In genomic region chr3R:17085029-17085807, dm6 we compare ENCODE assay signal across 1 fruit fly cellular context.
TF ChIP-seq lines count a peak whose summit lies in the region.

GckIII (plus strand) TSS chr3R:17085513.

TF ChIP-seq in whole organism, embryonic, 481 proteins besides CTCF, POLR2A, EP300 and RAD21 (continued from another document):
- TF ChIP-seq CG2712 (tag; optimal IDR thresholded peaks at IDR 0.05; lab: Kevin White, UChicago), result peak; percentile 42
- peak; percentile 66 for TF ChIP-seq vnd (GFP tag; IDR thresholded peaks at IDR 0.05; lab: Robert Waterston, UW; ENCODE audit: partially characterized antibody)
- TF ChIP-seq CG10267 (tag; optimal IDR thresholded peaks at IDR 0.05; lab: Kevin White, UChicago), result peak; percentile 55
- peak; percentile 2 for TF ChIP-seq nmo (GFP tag; optimal IDR thresholded peaks at IDR 0.05; lab: Kevin White, UChicago)
- peak; percentile 50 for TF ChIP-seq Sry-δ (GFP tag; optimal IDR thresholded peaks at IDR 0.05; lab: Kevin White, UChicago)
- TF ChIP-seq ato (GFP tag; IDR thresholded peaks at IDR 0.05; lab: Robert Waterston, UW; ENCODE audit: partially characterized antibody), result peak; percentile 37
- TF ChIP-seq cad (GFP tag; optimal IDR thresholded peaks at IDR 0.05; lab: Kevin White, UChicago), result no peak
- peak; percentile 17 for TF ChIP-seq CG17359 (tag; optimal IDR thresholded peaks at IDR 0.05; lab: Kevin White, UChicago)
- TF ChIP-seq CG3838 (GFP tag; optimal IDR thresholded peaks at IDR 0.05; lab: Kevin White, UChicago), result no peak
- TF ChIP-seq CG14710 (tag; optimal IDR thresholded peaks at IDR 0.05; lab: Kevin White, UChicago), result peak; percentile 62
- TF ChIP-seq Eip74EF (GFP tag; optimal IDR thresholded peaks at IDR 0.05; lab: Kevin White, UChicago), result no peak
- TF ChIP-seq rib (GFP tag; IDR thresholded peaks at IDR 0.05; lab: Robert Waterston, UW), result no peak
- peak; percentile 54 for TF ChIP-seq MBD-R2 (GFP tag; IDR thresholded peaks at IDR 0.05; lab: Robert Waterston, UW)
- peak; percentile 87 for TF ChIP-seq mld (GFP tag; IDR thresholded peaks at IDR 0.05; lab: Robert Waterston, UW; ENCODE audit: partially characterized antibody)
- TF ChIP-seq Kr (GFP tag; optimal IDR thresholded peaks at IDR 0.05; lab: Kevin White, UChicago), result no peak
- peak; percentile 19 for TF ChIP-seq phol (tag; optimal IDR thresholded peaks at IDR 0.05; lab: Kevin White, UChicago)
- no peak for TF ChIP-seq CG4707 (GFP tag; optimal IDR thresholded peaks at IDR 0.05; lab: Kevin White, UChicago)
- TF ChIP-seq bbx (GFP tag; IDR thresholded peaks at IDR 0.05; lab: Robert Waterston, UW; ENCODE audit: partially characterized antibody), result peak; percentile 86
- TF ChIP-seq Xbp1 (GFP tag; optimal IDR thresholded peaks at IDR 0.05; lab: Kevin White, UChicago), result no peak
- no peak for TF ChIP-seq CG11695 (GFP tag; IDR thresholded peaks at IDR 0.05; lab: Robert Waterston, UW)
- no peak for TF ChIP-seq ara (GFP tag; IDR thresholded peaks at IDR 0.05; lab: Robert Waterston, UW)
- TF ChIP-seq CG14860 (GFP tag; IDR thresholded peaks at IDR 0.05; lab: Robert Waterston, UW; ENCODE audit: partially characterized antibody), result peak; percentile 83
- peak; percentile 54 for TF ChIP-seq Med (GFP tag; lab: Kevin White, UChicago)
- no peak for TF ChIP-seq gcm2 (GFP tag; optimal IDR thresholded peaks at IDR 0.05; lab: Kevin White, UChicago)
- TF ChIP-seq CG30020 (tag; optimal IDR thresholded peaks at IDR 0.05; lab: Kevin White, UChicago), result peak; percentile 16
- TF ChIP-seq CG42726 (GFP tag; IDR thresholded peaks at IDR 0.05; lab: Robert Waterston, UW; ENCODE audit: partially characterized antibody), result peak; percentile 73; the same call in 1 of the 2 replicates
- TF ChIP-seq CG9609 (GFP tag; optimal IDR thresholded peaks at IDR 0.05; lab: Kevin White, UChicago), result no peak
- TF ChIP-seq CG12391 (tag; optimal IDR thresholded peaks at IDR 0.05; lab: Kevin White, UChicago), result peak; percentile 26
- TF ChIP-seq CG15514 (GFP tag; optimal IDR thresholded peaks at IDR 0.05; lab: Kevin White, UChicago), result peak; percentile 24
- TF ChIP-seq CG7963 (GFP tag; IDR thresholded peaks at IDR 0.05; lab: Robert Waterston, UW; ENCODE audit: partially characterized antibody), result peak; percentile 59; the same call in 2 of the 3 replicates
- TF ChIP-seq CG13287 (GFP tag; IDR thresholded peaks at IDR 0.05; lab: Robert Waterston, UW; ENCODE audit: partially characterized antibody), result peak; percentile 87
- TF ChIP-seq Bgb (GFP tag; IDR thresholded peaks at IDR 0.05; lab: Robert Waterston, UW; ENCODE audit: partially characterized antibody), result peak; percentile 86
- peak; percentile 5 for TF ChIP-seq CoRest (tag; optimal IDR thresholded peaks at IDR 0.05; lab: Kevin White, UChicago)
- TF ChIP-seq BEAF-32 (GFP tag; optimal IDR thresholded peaks at IDR 0.05; lab: Kevin White, UChicago), result peak; percentile 74
- TF ChIP-seq corto (GFP tag; optimal IDR thresholded peaks at IDR 0.05; lab: Kevin White, UChicago), result no peak
- no peak for TF ChIP-seq tap (tag; optimal IDR thresholded peaks at IDR 0.05; lab: Kevin White, UChicago)
- TF ChIP-seq CG10979 (tag; optimal IDR thresholded peaks at IDR 0.05; lab: Kevin White, UChicago), result peak; percentile 2
- TF ChIP-seq knrl (GFP tag; IDR thresholded peaks at IDR 0.05; lab: Robert Waterston, UW; ENCODE audit: partially characterized antibody), result peak; percentile 72; the same call in 2 of the 3 replicates
- 0 out of 3 replicates have a peak, but pooled peaks have one; percentile 17 for TF ChIP-seq row (GFP tag; IDR thresholded peaks at IDR 0.05; lab: Robert Waterston, UW)
- peak; percentile 83; the same call in 2 of the 3 replicates for TF ChIP-seq CG11560 (tag; IDR thresholded peaks at IDR 0.05; lab: Robert Waterston, UW)
- no peak for TF ChIP-seq dysf (GFP tag; IDR thresholded peaks at IDR 0.05; lab: Robert Waterston, UW)
- TF ChIP-seq CG1792 (GFP tag; optimal IDR thresholded peaks at IDR 0.05; lab: Kevin White, UChicago), result no peak
- TF ChIP-seq grn (GFP tag; optimal IDR thresholded peaks at IDR 0.05; lab: Kevin White, UChicago), result peak; percentile 86
- peak in 1 of 2 experiments; percentile 11 for TF ChIP-seq Pdp1 (GFP tag; optimal IDR thresholded peaks at IDR 0.05; lab: Kevin White, UChicago)
- peak; percentile 89 for TF ChIP-seq Scr (GFP tag; IDR thresholded peaks at IDR 0.05; lab: Robert Waterston, UW; ENCODE audit: partially characterized antibody)
- peak; percentile 74; the same call in 1 of the 4 replicates for TF ChIP-seq chinmo (GFP tag; IDR thresholded peaks at IDR 0.05; lab: Robert Waterston, UW; ENCODE audit: partially characterized antibody)
- peak; percentile 79 for TF ChIP-seq tna (GFP tag; IDR thresholded peaks at IDR 0.05; lab: Robert Waterston, UW; ENCODE audit: partially characterized antibody)
- TF ChIP-seq CG18262 (tag; optimal IDR thresholded peaks at IDR 0.05; lab: Kevin White, UChicago), result peak; percentile 19
- TF ChIP-seq CG6791 (GFP tag; IDR thresholded peaks at IDR 0.05; lab: Robert Waterston, UW; ENCODE audit: partially characterized antibody), result peak; percentile 87
- TF ChIP-seq YL-1 (GFP tag; optimal IDR thresholded peaks at IDR 0.05; lab: Kevin White, UChicago), result peak; percentile 5
- peak; percentile 51 for TF ChIP-seq Dp (GFP tag; optimal IDR thresholded peaks at IDR 0.05; lab: Kevin White, UChicago)
- TF ChIP-seq pzg (GFP tag; optimal IDR thresholded peaks at IDR 0.05; lab: Kevin White, UChicago), result peak; percentile 37
- peak in 1 of 2 experiments; percentile 79 for TF ChIP-seq crp (GFP tag; optimal IDR thresholded peaks at IDR 0.05; lab: Kevin White, UChicago)
- peak; percentile 89 for TF ChIP-seq Dll (GFP tag; IDR thresholded peaks at IDR 0.05; lab: Robert Waterston, UW; ENCODE audit: partially characterized antibody)
- peak; percentile 5 for TF ChIP-seq CG9727 (GFP tag; optimal IDR thresholded peaks at IDR 0.05; lab: Kevin White, UChicago)
- no peak for TF ChIP-seq eyg (GFP tag; optimal IDR thresholded peaks at IDR 0.05; lab: Kevin White, UChicago)
- TF ChIP-seq CG2116 (GFP tag; optimal IDR thresholded peaks at IDR 0.05; lab: Kevin White, UChicago), result peak; percentile 62
- peak; percentile 82 for TF ChIP-seq sens (GFP tag; lab: Kevin White, UChicago)
- peak; percentile 76 for TF ChIP-seq trem (tag; optimal IDR thresholded peaks at IDR 0.05; lab: Kevin White, UChicago)
- TF ChIP-seq hb (GFP tag; IDR thresholded peaks at IDR 0.05; lab: Robert Waterston, UW; ENCODE audit: partially characterized antibody), result peak; percentile 79
- peak; percentile 11; the same call in 2 of the 3 replicates for TF ChIP-seq Opbp (GFP tag; IDR thresholded peaks at IDR 0.05; lab: Robert Waterston, UW; ENCODE audit: partially characterized antibody)
- TF ChIP-seq nerfin-2 (GFP tag; IDR thresholded peaks at IDR 0.05; lab: Robert Waterston, UW; ENCODE audit: partially characterized antibody), result peak; percentile 57
- peak; percentile 79 for TF ChIP-seq Dref (GFP tag; IDR thresholded peaks at IDR 0.05; lab: Robert Waterston, UW)
